Worm (Caenorhabditis elegans) whole organism, young adult: Measurements from ENCODE around the gene F17E9.16.

Experiments used
- F57A8.1 ChIP-seq: fragments of 200-800 bp; sonication (Bioruptor generic); optimal IDR thresholded peaks from 2 replicates; lab custom pipeline; 2018; ENCODE audit warnings: mild to moderate bottlenecking, missing genetic modification characterization, moderate library complexity, missing compliant biosample characterization
- dpl-1 ChIP-seq: fragments of 150-350 bp; optimal IDR thresholded peaks from 2 replicates; lab custom pipeline; 2014; ENCODE audit warnings: missing biosample characterization, missing genetic modification reagents, missing genetic modification characterization
- efl-1 ChIP-seq: fragments of 150-350 bp; optimal IDR thresholded peaks from 2 replicates; lab custom pipeline; 2014; ENCODE audit warnings: missing biosample characterization, missing genetic modification reagents, missing genetic modification characterization
- egrh-3 ChIP-seq: fragments of 200-800 bp; sonication (Bioruptor generic); IDR thresholded peaks from 2 replicates; pipeline ENCODE4 v1.3.6; 2022; ENCODE audit warnings: missing genetic modification reagents, missing genetic modification characterization, missing compliant biosample characterization
- lir-1 ChIP-seq: fragments of 200-800 bp; sonication (Bioruptor generic); conservative IDR thresholded peaks from 2 replicates; pipeline ENCODE4 v1.3.6; 2022; ENCODE audit warnings: missing genetic modification reagents, missing genetic modification characterization, missing compliant biosample characterization
- lsl-1 ChIP-seq: fragments of 200-800 bp; sonication (Bioruptor generic); optimal IDR thresholded peaks from 2 replicates; lab custom pipeline; 2018; ENCODE audit warnings: mild to moderate bottlenecking, missing genetic modification characterization, moderate library complexity, missing compliant biosample characterization
- madf-10 ChIP-seq: sonication (generic microtip); optimal IDR thresholded peaks from 2 replicates; lab custom pipeline; 2016; ENCODE audit warnings: mild to moderate bottlenecking, missing genetic modification characterization, missing compliant biosample characterization
- zim-3 ChIP-seq: sonication (generic microtip); optimal IDR thresholded peaks from 2 replicates; lab custom pipeline; 2017; ENCODE audit warnings: mild to moderate bottlenecking, missing genetic modification characterization, moderate library complexity, missing compliant biosample characterization
- ztf-28 ChIP-seq: fragments of 200-800 bp; sonication (Bioruptor generic); IDR thresholded peaks from 2 replicates; pipeline ENCODE4 v1.3.6; 2022; ENCODE audit warnings: missing genetic modification reagents, missing genetic modification characterization, missing compliant biosample characterization

ce11 chrIV:8397814-8398213, 45.7 kb downstream of the F17E9.16 start:
- TF ChIP-seq egrh-3 (GFP tag; lab: Robert Waterston, UW), result no peak
- no peak for TF ChIP-seq dpl-1
- no peak for TF ChIP-seq F57A8.1 (GFP tag; lab: Kevin White, UChicago)
- no peak for TF ChIP-seq lsl-1 (GFP tag; lab: Kevin White, UChicago)
- TF ChIP-seq zim-3 (tag; lab: Kevin White, UChicago), result no peak
- TF ChIP-seq madf-10 (tag; lab: Kevin White, UChicago), result no peak
- no peak for TF ChIP-seq efl-1
- TF ChIP-seq ztf-28 (GFP tag; lab: Robert Waterston, UW), result no peak
- TF ChIP-seq lir-1 (GFP tag; lab: Robert Waterston, UW), result no peak
